Worm (Caenorhabditis elegans) whole organism, L4 larva: ENCODE measurements around the gene gfat-2.

ENCODE experiments used
- D1046.2 ChIP-seq: fragments of 200-800 bp; sonication (Bioruptor generic); IDR thresholded peaks from 2 replicates; pipeline ENCODE4 v1.3.6; 2022; ENCODE audit warnings: missing genetic modification characterization, missing compliant biosample characterization
- F44E2.7 ChIP-seq: fragments of 200-800 bp; sonication (Bioruptor generic); IDR thresholded peaks from 2 replicates; pipeline ENCODE4 v2.1.2; 2022; ENCODE audit warnings: missing genetic modification characterization, missing compliant biosample characterization
- F49E8.2 ChIP-seq: sonication (generic microtip); optimal IDR thresholded peaks from 2 replicates; lab custom pipeline; 2016; ENCODE audit warnings: missing compliant biosample characterization, mild to moderate bottlenecking, missing genetic modification characterization, borderline replicate concordance
- Y105C5A.15 ChIP-seq: fragments of 200-800 bp; sonication (Bioruptor generic); IDR thresholded peaks from 2 replicates; pipeline ENCODE4 v1.3.6; 2022; ENCODE audit warnings: missing genetic modification characterization, missing compliant biosample characterization
- Y48G9A.11 ChIP-seq: fragments of 200-800 bp; sonication (Bioruptor generic); IDR thresholded peaks from 2 replicates; pipeline ENCODE4 v1.3.6; 2022; ENCODE audit warnings: missing genetic modification reagents, missing genetic modification characterization, missing compliant biosample characterization
- Y5F2A.4 ChIP-seq: fragments of 200-800 bp; sonication (Bioruptor generic); optimal IDR thresholded peaks from 2 replicates; lab custom pipeline; 2018; ENCODE audit warnings: mild to moderate bottlenecking, missing genetic modification characterization, missing compliant biosample characterization
- aha-1 ChIP-seq: fragments of 150-350 bp; peaks from one replicate; lab custom pipeline; 2014; ENCODE audit warnings: missing biosample characterization, missing genetic modification characterization
- aly-2 ChIP-seq: sonication (generic microtip); optimal IDR thresholded peaks from 2 replicates; lab custom pipeline; 2018; ENCODE audit warnings: missing biosample characterization, missing genetic modification characterization
- arid-1 ChIP-seq: fragments of 200-800 bp; sonication (Bioruptor generic); conservative IDR thresholded peaks from 2 replicates; pipeline ENCODE4 v1.3.6; 2022; ENCODE audit warnings: missing genetic modification reagents, missing genetic modification characterization, missing compliant biosample characterization
- attf-4 ChIP-seq: sonication (generic microtip); optimal IDR thresholded peaks from 3 replicates; lab custom pipeline; 2017; ENCODE audit warnings: missing biosample characterization, missing genetic modification characterization
- ceh-44 ChIP-seq: fragments of 200-800 bp; sonication (Bioruptor generic); IDR thresholded peaks from 2 replicates; pipeline ENCODE4 v1.3.6; 2022; ENCODE audit warnings: missing genetic modification reagents, missing genetic modification characterization, missing compliant biosample characterization
- ces-1 ChIP-seq: fragments of 150-350 bp; sonication (generic microtip); optimal IDR thresholded peaks from 4 replicates; lab custom pipeline; 2014; ENCODE audit warnings: missing biosample characterization, missing genetic modification reagents, missing genetic modification characterization
- ctbp-1 ChIP-seq: fragments of 200-800 bp; sonication (Bioruptor generic); IDR thresholded peaks from 2 replicates; pipeline ENCODE4 v1.3.6; 2022; ENCODE audit warnings: missing genetic modification reagents, missing genetic modification characterization, missing compliant biosample characterization
- daf-19 ChIP-seq: fragments of 200-800 bp; sonication (Bioruptor generic); conservative IDR thresholded peaks from 2 replicates; pipeline ENCODE4 v1.3.6; 2022; ENCODE audit warnings: missing genetic modification characterization, missing compliant biosample characterization
- dmd-6 ChIP-seq: fragments of 200-800 bp; sonication (Bioruptor generic); IDR thresholded peaks from 2 replicates; pipeline ENCODE4 v1.3.6; 2022; ENCODE audit warnings: missing genetic modification reagents, missing genetic modification characterization, missing compliant biosample characterization
- dpl-1 ChIP-seq: fragments of 150-350 bp; optimal IDR thresholded peaks from 2 replicates; lab custom pipeline; 2014; ENCODE audit warnings: missing biosample characterization, missing genetic modification reagents, missing genetic modification characterization
- gei-8 ChIP-seq: fragments of 200-800 bp; sonication (Bioruptor generic); optimal IDR thresholded peaks from 2 replicates; lab custom pipeline; 2018; ENCODE audit warnings: mild to moderate bottlenecking, missing genetic modification characterization, missing compliant biosample characterization
- lin-38 ChIP-seq: fragments of 200-800 bp; sonication (Bioruptor generic); IDR thresholded peaks from 2 replicates; pipeline ENCODE4 v1.3.6; 2022; ENCODE audit warnings: missing genetic modification reagents, missing genetic modification characterization, missing compliant biosample characterization
- lsy-2 ChIP-seq, 2 experiments: fragments of 150-350 bp in 1 of 2; sonication (generic microtip) in 1 of 2; optimal IDR thresholded peaks; 2 replicates each; lab custom pipeline; 2014 to 2017; ENCODE audit warnings: missing biosample characterization in 2 of 2, missing genetic modification characterization in 2 of 2
- madf-5 ChIP-seq, 2 experiments: fragments of 200-800 bp; sonication (Bioruptor generic); IDR thresholded peaks; 2 replicates each; pipeline ENCODE4 v1.3.6; 2022; ENCODE audit warnings: missing compliant biosample characterization in 2 of 2, missing genetic modification characterization in 2 of 2
- mdl-1 ChIP-seq, 2 experiments: fragments of 150-350 bp in 1 of 2; sonication (generic microtip) in 1 of 2; optimal IDR thresholded peaks; 2 replicates each; lab custom pipeline; 2014 to 2017; ENCODE audit warnings: missing biosample characterization in 2 of 2, missing genetic modification characterization in 2 of 2
- mdt-29 ChIP-seq: fragments of 200-800 bp; sonication (Bioruptor generic); IDR thresholded peaks from 2 replicates; pipeline ENCODE4 v1.3.6; 2022; ENCODE audit warnings: missing genetic modification reagents, missing genetic modification characterization, missing compliant biosample characterization
- mes-2 ChIP-seq: sonication (generic microtip); optimal IDR thresholded peaks from 2 replicates; lab custom pipeline; 2016; ENCODE audit warnings: missing genotype, mild to moderate bottlenecking, missing genetic modification characterization, missing compliant biosample characterization; ENCODE audit not compliant: poor library complexity, severe bottlenecking
- mxl-2 ChIP-seq: fragments of 200-800 bp; sonication (Bioruptor generic); conservative IDR thresholded peaks from 2 replicates; pipeline ENCODE4 v1.3.6; 2022; ENCODE audit warnings: missing genetic modification reagents, missing genetic modification characterization, missing compliant biosample characterization
- nhr-102 ChIP-seq: sonication (generic microtip); optimal IDR thresholded peaks from 2 replicates; lab custom pipeline; 2016; ENCODE audit warnings: mild to moderate bottlenecking, missing genetic modification characterization, moderate library complexity, missing compliant biosample characterization
- nhr-111 ChIP-seq: fragments of 200-800 bp; sonication (Bioruptor generic); optimal IDR thresholded peaks from 2 replicates; lab custom pipeline; 2018; ENCODE audit warnings: mild to moderate bottlenecking, missing genetic modification characterization, missing compliant biosample characterization
- nhr-237 ChIP-seq: sonication (generic microtip); optimal IDR thresholded peaks from 2 replicates; lab custom pipeline; 2017; ENCODE audit warnings: missing biosample characterization, missing genetic modification characterization
- nhr-25 ChIP-seq: sonication (generic microtip); optimal IDR thresholded peaks from 2 replicates; lab custom pipeline; 2017; ENCODE audit warnings: missing genetic modification characterization, mild to moderate bottlenecking, missing compliant biosample characterization, antibody characterized with exemption, moderate library complexity, borderline replicate concordance; ENCODE audit not compliant: insufficient read depth
- php-3 ChIP-seq: fragments of 200-800 bp; sonication (Bioruptor generic); IDR thresholded peaks from 2 replicates; pipeline ENCODE4 v1.3.6; 2022; ENCODE audit warnings: missing genetic modification reagents, missing genetic modification characterization, missing compliant biosample characterization
- skn-1 ChIP-seq: fragments of 150-350 bp; optimal IDR thresholded peaks from 2 replicates; lab custom pipeline; 2014; ENCODE audit warnings: missing biosample characterization, missing genetic modification characterization
- snpc-1.2 ChIP-seq: fragments of 200-800 bp; sonication (Bioruptor generic); IDR thresholded peaks from 2 replicates; pipeline ENCODE4 v1.3.6; 2022; ENCODE audit warnings: missing genetic modification reagents, missing genetic modification characterization, missing compliant biosample characterization
- unc-130 ChIP-seq: sonication (generic microtip); optimal IDR thresholded peaks from 2 replicates; lab custom pipeline; 2016; ENCODE audit warnings: missing genetic modification reagents, missing genetic modification characterization, missing compliant biosample characterization
- unc-62 ChIP-seq, 3 experiments: fragments of 150-350 bp in 1 of 3; sonication (generic microtip); optimal IDR thresholded peaks in 2 of 3; peaks in 1 of 3; 1 replicate in 1 of 3; 2 replicates in 2 of 3; lab custom pipeline; 2014 to 2017; ENCODE audit warnings: missing biosample characterization in 3 of 3, missing genetic modification characterization in 3 of 3, missing genetic modification reagents in 3 of 3, missing genotype in 1 of 3
- zfp-2 ChIP-seq: sonication (generic microtip); optimal IDR thresholded peaks from 2 replicates; lab custom pipeline; 2016; ENCODE audit warnings: mild to moderate bottlenecking, missing genetic modification characterization, missing compliant biosample characterization

The gfat-2 gene

DNA sequence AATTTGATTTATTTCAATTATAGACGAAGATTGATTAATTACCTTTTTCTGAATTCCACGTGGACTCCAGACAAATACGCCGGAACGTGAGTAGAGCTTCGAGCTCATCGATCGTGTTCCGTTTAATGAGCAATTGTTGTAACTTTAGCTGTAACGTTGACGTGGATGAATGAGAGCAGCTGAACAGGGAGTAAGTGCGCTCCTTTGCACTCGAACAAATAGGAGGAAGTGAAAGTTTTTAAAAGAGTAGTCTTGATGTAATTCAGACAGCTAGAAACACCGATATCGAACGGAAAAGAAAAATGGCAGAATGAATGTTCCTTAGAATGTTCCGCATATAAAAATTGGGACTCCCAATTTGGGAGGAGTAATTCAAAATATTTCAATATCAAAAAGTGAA, 38.4 kb upstream of the gfat-2 start, which contains the start of gene sec-31:
Gene sec-31 (minus strand): TSS at position 148 of the 400 bp plus-strand sequence.
- TF ChIP-seq lsy-2 (tag; optimal IDR thresholded peaks at IDR 0.05; lab: Kevin White, UChicago) = peak in 1 of 2 experiments; percentile 26
- TF ChIP-seq zfp-2 (tag; lab: Kevin White, UChicago) = no peak
- TF ChIP-seq nhr-237 = no peak
- no peak for TF ChIP-seq nhr-111 (GFP tag; lab: Kevin White, UChicago)
- TF ChIP-seq dpl-1 = peak; percentile 42
- TF ChIP-seq gei-8 = no peak
- TF ChIP-seq ceh-44 = no peak
- peak; percentile 53 for TF ChIP-seq mes-2 (tag; lab: Kevin White, UChicago)
- TF ChIP-seq lin-38 = peak; percentile 51
- TF ChIP-seq madf-5 (GFP tag; IDR thresholded peaks at IDR 0.05; lab: Robert Waterston, UW) = no peak
- TF ChIP-seq nhr-25 = no peak
- TF ChIP-seq attf-4 (tag; lab: Kevin White, UChicago) = no peak
- TF ChIP-seq unc-62 (GFP tag; optimal IDR thresholded peaks at IDR 0.05 in 1 of 2; lab: Kevin White, UChicago) = peak in 1 of 2 experiments; percentile 18
- no peak for TF ChIP-seq unc-62 (tag; optimal IDR thresholded peaks at IDR 0.05; lab: Kevin White, UChicago)
- no peak for TF ChIP-seq php-3 (GFP tag; lab: Robert Waterston, UW)
- no peak for TF ChIP-seq skn-1 (tag; lab: Kevin White, UChicago)
- TF ChIP-seq ces-1 (GFP tag; lab: Kevin White, UChicago) = no peak
- no peak for TF ChIP-seq mdt-29
- TF ChIP-seq F44E2.7 (GFP tag; lab: Robert Waterston, UW) = no peak
- TF ChIP-seq Y48G9A.11 = no peak

DNA sequence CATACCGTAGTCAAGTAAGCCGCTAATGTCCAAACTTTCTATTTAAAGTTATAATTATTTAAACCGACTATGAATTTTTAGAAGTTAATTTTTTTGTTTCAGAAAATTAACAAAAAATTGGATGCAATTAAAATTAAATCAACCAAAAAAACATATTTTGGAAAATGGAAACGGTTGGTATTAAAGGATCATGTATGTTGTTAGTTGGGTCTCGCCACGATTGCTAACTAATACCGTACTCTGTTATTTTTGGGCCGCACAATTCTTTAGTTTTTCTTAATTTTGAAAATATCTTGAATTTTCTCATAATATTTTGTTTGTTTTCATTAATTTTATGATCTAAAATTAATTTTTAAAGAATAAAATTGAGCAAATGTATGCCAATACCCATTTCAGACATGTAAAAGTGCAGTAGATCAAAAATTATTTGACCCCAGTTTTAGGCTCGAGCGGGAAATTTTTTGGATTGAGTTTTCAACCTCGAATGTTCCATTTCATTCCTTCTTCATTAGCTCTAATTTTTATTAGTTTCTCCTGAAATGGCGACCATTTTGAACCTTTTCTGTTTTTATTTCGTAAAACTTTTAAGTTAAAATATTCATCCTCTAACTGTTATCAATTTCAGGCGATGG, 37.5 kb upstream of the gfat-2 start, which contains the start of gene cbd-1:
Gene cbd-1 (plus strand): TSS at position 626 of the 632 bp plus-strand sequence.
- peak; percentile 19; the same call in 1 of the 2 replicates for TF ChIP-seq lin-38
- no peak for TF ChIP-seq arid-1 (GFP tag; lab: Robert Waterston, UW)

DNA sequence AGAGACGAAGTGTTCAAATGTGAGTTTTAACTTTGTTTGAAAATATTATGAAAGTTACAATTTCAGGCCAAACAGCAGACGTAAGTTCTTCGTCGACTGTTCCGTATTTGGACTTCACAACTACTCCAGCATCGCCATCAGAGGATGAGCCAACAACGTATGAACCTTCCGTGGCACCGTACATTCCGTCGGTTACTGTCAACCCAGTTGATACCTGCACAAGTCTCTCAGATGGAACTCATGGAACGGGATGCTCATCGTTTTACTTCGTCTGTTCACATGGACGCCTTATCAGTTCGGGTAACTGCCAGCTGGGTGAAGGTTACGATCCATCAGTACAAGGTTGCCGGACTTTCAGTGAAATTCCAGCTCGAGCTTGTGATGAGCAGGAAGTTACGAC, 34.3 kb upstream of the gfat-2 start:
- TF ChIP-seq mxl-2 (GFP tag; lab: Robert Waterston, UW) = no peak
- no peak for TF ChIP-seq lsy-2 (tag; optimal IDR thresholded peaks at IDR 0.05; lab: Kevin White, UChicago)
- peak; percentile 93 for TF ChIP-seq aha-1 (tag; lab: Kevin White, UChicago)
- TF ChIP-seq aly-2 (tag; lab: Kevin White, UChicago) = no peak
- TF ChIP-seq lin-38 = no peak
- no peak for TF ChIP-seq D1046.2
- TF ChIP-seq dmd-6 = no peak

DNA sequence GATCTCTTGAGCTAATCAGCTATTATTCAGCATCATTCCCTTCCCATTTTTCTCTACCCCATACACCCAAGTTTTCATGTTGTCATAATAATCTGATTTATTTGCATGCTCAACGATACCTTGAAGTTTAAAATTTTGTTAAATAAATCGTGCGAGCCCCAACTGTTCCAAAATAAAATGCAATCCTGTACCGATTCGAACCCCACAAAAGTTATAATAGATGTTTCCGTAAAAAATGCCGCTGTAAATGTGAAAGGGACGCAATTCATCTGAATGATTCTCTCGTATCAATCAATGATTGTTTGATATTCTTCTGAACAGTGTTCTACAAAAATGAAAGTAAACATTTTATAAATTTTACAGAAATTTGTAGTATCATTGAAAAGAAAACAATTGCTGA, 32.6 kb upstream of the gfat-2 start:
- peak; percentile 45 for TF ChIP-seq unc-130 (GFP tag; lab: Kevin White, UChicago)
- peak; percentile 59 for TF ChIP-seq lin-38
- TF ChIP-seq ctbp-1 (GFP tag; lab: Robert Waterston, UW) = 0 out of 2 replicates have a peak, but pooled peaks have one; percentile 36
- TF ChIP-seq daf-19 (GFP tag; lab: Robert Waterston, UW) = 0 out of 2 replicates have a peak, but pooled peaks have one; percentile 12
- no peak for TF ChIP-seq mdl-1 (tag; optimal IDR thresholded peaks at IDR 0.05; lab: Kevin White, UChicago)
- peak; percentile 84 for TF ChIP-seq F49E8.2
- TF ChIP-seq Y105C5A.15 (GFP tag; lab: Robert Waterston, UW) = no peak
- TF ChIP-seq nhr-102 (tag; lab: Kevin White, UChicago) = no peak
- peak; percentile 71; the same call in 1 of the 2 replicates for TF ChIP-seq snpc-1.2 (GFP tag; lab: Robert Waterston, UW)
- TF ChIP-seq Y5F2A.4 (GFP tag; lab: Kevin White, UChicago) = no peak
- 0 out of 4 replicates have a peak, but pooled peaks of 1 of the 2 experiments have one; percentile 23 for TF ChIP-seq madf-5 (GFP tag; IDR thresholded peaks at IDR 0.05; lab: Robert Waterston, UW)
- TF ChIP-seq Y48G9A.11 = 0 out of 2 replicates have a peak, but pooled peaks have one; percentile 27
